Fruit fly (Drosophila melanogaster) whole organism, embryonic: Measurements from ENCODE around the gene FRG1.

Experiments used
- Awh ChIP-seq: fragments of 200-800 bp; sonication (Bioruptor generic); IDR thresholded peaks from 2 replicates; pipeline ENCODE4, ENCODE4 v1.3.6; 2022; ENCODE audit warnings: missing biosample characterization, missing genetic modification characterization
- CG12071 ChIP-seq: fragments of 200-800 bp; sonication (Bioruptor generic); optimal IDR thresholded peaks from 3 replicates; lab custom pipeline; 2018; ENCODE audit warnings: missing biosample characterization, mild to moderate bottlenecking, missing genetic modification characterization
- CG12659 ChIP-seq: fragments of 200-800 bp; sonication (Bioruptor generic); optimal IDR thresholded peaks from 3 replicates; lab custom pipeline; 2017; ENCODE audit warnings: mild to moderate bottlenecking, missing biosample characterization, missing genetic modification reagents, missing genetic modification characterization
- CG13296 ChIP-seq: fragments of 200-800 bp; sonication (Bioruptor generic); optimal IDR thresholded peaks from 3 replicates; lab custom pipeline; 2018; ENCODE audit warnings: missing biosample characterization, mild to moderate bottlenecking, missing genetic modification characterization
- CG13775 ChIP-seq: fragments of 200-800 bp; sonication (Bioruptor generic); optimal IDR thresholded peaks from 3 replicates; lab custom pipeline; 2017; ENCODE audit warnings: missing biosample characterization, mild to moderate bottlenecking, missing genetic modification characterization
- CG17359 ChIP-seq: fragments of 200-800 bp; sonication (Bioruptor generic); optimal IDR thresholded peaks from 3 replicates; lab custom pipeline; 2018; ENCODE audit warnings: missing biosample characterization, mild to moderate bottlenecking, missing genetic modification characterization, moderate library complexity
- CG17612 ChIP-seq: fragments of 200-800 bp; sonication (Bioruptor generic); IDR thresholded peaks from 2 replicates; pipeline ENCODE4 v1.3.6; 2022; ENCODE audit warnings: missing biosample characterization, missing genetic modification characterization
- CG17802 ChIP-seq: fragments of 200-800 bp; sonication (Bioruptor generic); optimal IDR thresholded peaks from 2 replicates; lab custom pipeline; 2018; ENCODE audit warnings: missing biosample characterization, mild to moderate bottlenecking, missing genetic modification characterization, moderate library complexity
- CG1832 ChIP-seq: fragments of 200-800 bp; sonication (Bioruptor generic); optimal IDR thresholded peaks from 2 replicates; lab custom pipeline; 2017; ENCODE audit warnings: missing biosample characterization, mild to moderate bottlenecking, missing genetic modification characterization, inconsistent platforms
- CG2120 ChIP-seq: fragments of 200-800 bp; sonication (Bioruptor generic); optimal IDR thresholded peaks from 3 replicates; lab custom pipeline; 2016; ENCODE audit warnings: missing biosample characterization, missing genetic modification characterization
- CG3065 ChIP-seq: fragments of 200-800 bp; sonication (Bioruptor generic); optimal IDR thresholded peaks from 2 replicates; lab custom pipeline; 2016; ENCODE audit warnings: missing biosample characterization, missing genetic modification characterization
- CG31441 ChIP-seq: fragments of 200-800 bp; sonication (Bioruptor generic); IDR thresholded peaks from 2 replicates; pipeline ENCODE4 v1.3.6; 2022; ENCODE audit warnings: missing biosample characterization, missing genetic modification characterization
- CG34422 ChIP-seq: fragments of 200-800 bp; sonication (Bioruptor generic); IDR thresholded peaks from 3 replicates; pipeline ENCODE4 v1.3.6; 2022; ENCODE audit warnings: missing biosample characterization, missing genetic modification characterization
- CG3995 ChIP-seq: fragments of 200-800 bp; sonication (Bioruptor generic); optimal IDR thresholded peaks from 3 replicates; lab custom pipeline; 2016; ENCODE audit warnings: missing biosample characterization, missing genetic modification characterization
- CG4854 ChIP-seq: fragments of 200-800 bp; sonication (Bioruptor generic); optimal IDR thresholded peaks from 2 replicates; lab custom pipeline; 2016; ENCODE audit warnings: missing biosample characterization, missing genetic modification characterization, inconsistent platforms
- CG6683 ChIP-seq: fragments of 200-800 bp; sonication (Bioruptor generic); optimal IDR thresholded peaks from 2 replicates; lab custom pipeline; 2017; ENCODE audit warnings: missing biosample characterization, mild to moderate bottlenecking, missing genetic modification characterization, missing genetic modification reagents
- CG7556 ChIP-seq: fragments of 200-800 bp; sonication (Bioruptor generic); optimal IDR thresholded peaks from 2 replicates; lab custom pipeline; 2017; ENCODE audit warnings: missing biosample characterization, mild to moderate bottlenecking, missing genetic modification characterization
- CG8388 ChIP-seq: fragments of 200-800 bp; sonication (Bioruptor generic); optimal IDR thresholded peaks from 2 replicates; lab custom pipeline; 2019; ENCODE audit warnings: missing biosample characterization, mild to moderate bottlenecking, missing genetic modification characterization, moderate library complexity
- CG9609 ChIP-seq: fragments of 200-800 bp; sonication (Bioruptor generic); optimal IDR thresholded peaks from 3 replicates; lab custom pipeline; 2016; ENCODE audit warnings: missing biosample characterization, missing genetic modification characterization
- CoRest ChIP-seq: fragments of 200-800 bp; sonication (Bioruptor generic); optimal IDR thresholded peaks from 3 replicates; lab custom pipeline; 2018; ENCODE audit warnings: missing biosample characterization, mild to moderate bottlenecking, missing genetic modification characterization, moderate library complexity
- D ChIP-seq, 2 experiments: fragments of 200-800 bp in 1 of 2; fragments of >200 bp in 1 of 2; sonication (Bioruptor generic) in 1 of 2; optimal IDR thresholded peaks; 2 replicates in 1 of 2; 3 replicates in 1 of 2; lab custom pipeline; 2017; ENCODE audit warnings: mild to moderate bottlenecking in 1 of 2, missing biosample characterization in 1 of 2, missing genetic modification characterization in 1 of 2, missing genetic modification reagents in 1 of 2
- D19A ChIP-seq: fragments of 200-800 bp; optimal IDR thresholded peaks from 3 replicates; lab custom pipeline; 2019; ENCODE audit warnings: missing biosample characterization, mild to moderate bottlenecking, missing genetic modification characterization, moderate library complexity
- Doc2 ChIP-seq: fragments of 200-800 bp; sonication (Bioruptor generic); IDR thresholded peaks from 2 replicates; pipeline ENCODE4 v1.3.6; 2022; ENCODE audit warnings: missing biosample characterization, missing genetic modification characterization
- E2f1 ChIP-seq: fragments of 200-800 bp; sonication (Bioruptor generic); IDR thresholded peaks from 2 replicates; pipeline ENCODE4 v1.3.6; 2022; ENCODE audit warnings: missing biosample characterization, missing genetic modification characterization
- Fer1 ChIP-seq: fragments of 200-800 bp; sonication (Bioruptor generic); optimal IDR thresholded peaks from 2 replicates; lab custom pipeline; 2017; ENCODE audit warnings: missing biosample characterization, mild to moderate bottlenecking, missing genetic modification characterization
- HLH3B ChIP-seq: fragments of 200-800 bp; sonication (Bioruptor generic); IDR thresholded peaks from 2 replicates; pipeline ENCODE4 v1.3.6; 2022; ENCODE audit warnings: missing biosample characterization, missing genetic modification characterization
- Max ChIP-seq: fragments of 200-800 bp; sonication (Bioruptor generic); optimal IDR thresholded peaks from 2 replicates; lab custom pipeline; 2016; ENCODE audit warnings: missing biosample characterization, mild to moderate bottlenecking, missing genetic modification characterization
- Meics ChIP-seq: fragments of 200-800 bp; sonication (Bioruptor generic); optimal IDR thresholded peaks from 2 replicates; lab custom pipeline; 2017; ENCODE audit warnings: missing biosample characterization, mild to moderate bottlenecking, missing genetic modification characterization
- NC2α ChIP-seq: fragments of 200-800 bp; sonication (Bioruptor generic); optimal IDR thresholded peaks from 2 replicates; lab custom pipeline; 2016; ENCODE audit warnings: missing biosample characterization, missing genetic modification characterization
- Neu2 ChIP-seq: fragments of 200-800 bp; sonication (Bioruptor generic); optimal IDR thresholded peaks from 3 replicates; lab custom pipeline; 2016; ENCODE audit warnings: missing biosample characterization, missing genetic modification characterization, borderline replicate concordance
- Rfx ChIP-seq: fragments of 200-800 bp; sonication (Bioruptor generic); IDR thresholded peaks from 2 replicates; pipeline ENCODE4 v1.3.6; 2022; ENCODE audit warnings: missing biosample characterization, missing genetic modification characterization
- Sox100B ChIP-seq: fragments of 200-800 bp; sonication (Bioruptor generic); optimal IDR thresholded peaks from 3 replicates; lab custom pipeline; 2018; ENCODE audit warnings: missing biosample characterization, mild to moderate bottlenecking, missing genetic modification characterization
- abd-A ChIP-seq: fragments of 200-800 bp; sonication (Bioruptor generic); optimal IDR thresholded peaks from 3 replicates; lab custom pipeline; 2019; ENCODE audit warnings: missing biosample characterization, mild to moderate bottlenecking, missing genetic modification characterization, moderate library complexity
- btn ChIP-seq: fragments of 200-800 bp; sonication (Bioruptor generic); optimal IDR thresholded peaks from 2 replicates; lab custom pipeline; 2016; ENCODE audit warnings: missing biosample characterization, missing genetic modification characterization
- cwo ChIP-seq: fragments of 200-800 bp; sonication (Bioruptor generic); optimal IDR thresholded peaks from 3 replicates; lab custom pipeline; 2017; ENCODE audit warnings: missing biosample characterization, missing genetic modification characterization, mild to moderate bottlenecking, moderate library complexity, missing genetic modification reagents
- dan ChIP-seq: fragments of 200-800 bp; sonication (Bioruptor generic); IDR thresholded peaks from 2 replicates; pipeline ENCODE4 v1.3.6; 2022; ENCODE audit warnings: missing biosample characterization, missing genetic modification characterization
- ewg ChIP-seq: fragments of 200-800 bp; sonication (Bioruptor generic); optimal IDR thresholded peaks from 3 replicates; lab custom pipeline; 2017; ENCODE audit warnings: mild to moderate bottlenecking, missing biosample characterization, missing genetic modification reagents, missing genetic modification characterization
- grau ChIP-seq: fragments of 200-800 bp; optimal IDR thresholded peaks from 3 replicates; lab custom pipeline; 2019; ENCODE audit warnings: missing biosample characterization, mild to moderate bottlenecking, missing genetic modification characterization, moderate library complexity
- her ChIP-seq: fragments of 200-800 bp; sonication (Bioruptor generic); optimal IDR thresholded peaks from 2 replicates; lab custom pipeline; 2016; ENCODE audit warnings: missing biosample characterization, missing genetic modification characterization
- jing ChIP-seq: fragments of 200-800 bp; sonication (Bioruptor generic); optimal IDR thresholded peaks from 2 replicates; lab custom pipeline; 2018; ENCODE audit warnings: missing biosample characterization, mild to moderate bottlenecking, missing genetic modification characterization
- mirr ChIP-seq: fragments of 200-800 bp; sonication (Bioruptor generic); optimal IDR thresholded peaks from 3 replicates; lab custom pipeline; 2018; ENCODE audit warnings: missing biosample characterization, mild to moderate bottlenecking, missing genetic modification characterization
- mld ChIP-seq: fragments of 200-800 bp; sonication (Bioruptor generic); IDR thresholded peaks from 3 replicates; pipeline ENCODE4 v1.3.6; 2022; ENCODE audit warnings: missing biosample characterization, missing genetic modification characterization; ENCODE audit not compliant: partially characterized antibody
- odd ChIP-seq: fragments of 200-800 bp; sonication (Bioruptor generic); optimal IDR thresholded peaks from 2 replicates; lab custom pipeline; 2017; ENCODE audit warnings: missing biosample characterization, mild to moderate bottlenecking, missing genetic modification characterization
- pan ChIP-seq, 4 experiments: fragments of >200 bp in 3 of 4; fragments of 200-800 bp in 1 of 4; sonication (Bioruptor generic) in 1 of 4; optimal IDR thresholded peaks in 3 of 4; IDR thresholded peaks in 1 of 4; 2 replicates each; pipeline versions ENCODE4 v1.3.6 to Lab custom; 2017 to 2022; ENCODE audit warnings: missing biosample characterization in 2 of 4, missing genetic modification characterization in 2 of 4, mixed read lengths in 1 of 4
- phol ChIP-seq: fragments of 200-800 bp; sonication (Bioruptor generic); optimal IDR thresholded peaks from 3 replicates; lab custom pipeline; 2018; ENCODE audit warnings: missing biosample characterization, mild to moderate bottlenecking, missing genetic modification characterization, moderate library complexity
- row ChIP-seq: fragments of 200-800 bp; sonication (Bioruptor generic); IDR thresholded peaks from 3 replicates; pipeline ENCODE4 v1.3.6; 2022; ENCODE audit warnings: missing biosample characterization, missing genetic modification characterization
- scrt ChIP-seq: fragments of 200-800 bp; sonication (Bioruptor generic); optimal IDR thresholded peaks from 2 replicates; lab custom pipeline; 2018; ENCODE audit warnings: missing biosample characterization, mild to moderate bottlenecking, missing genetic modification characterization, moderate library complexity
- stc ChIP-seq: fragments of 200-800 bp; sonication (Bioruptor generic); IDR thresholded peaks from 2 replicates; pipeline ENCODE4 v1.3.6; 2022; ENCODE audit warnings: missing biosample characterization, missing genetic modification characterization
- tin ChIP-seq: fragments of 200-800 bp; sonication (Bioruptor generic); optimal IDR thresholded peaks from 3 replicates; lab custom pipeline; 2016; ENCODE audit warnings: missing biosample characterization, missing genetic modification characterization

Gene FRG1

dm6 chr3L:20276615-20277014 is 20.2 kb downstream of the FRG1 start (continued):
- TF ChIP-seq CG7556 (GFP tag; lab: Kevin White, UChicago) = peak; percentile 69
- peak; percentile 39 for TF ChIP-seq CoRest (tag; lab: Kevin White, UChicago)
- TF ChIP-seq CG17359 (tag; lab: Kevin White, UChicago) = no peak
- peak; percentile 50; the same call in 1 of the 2 replicates for TF ChIP-seq stc (GFP tag; lab: Robert Waterston, UW)
- TF ChIP-seq cwo (GFP tag; lab: Kevin White, UChicago) = peak; percentile 63
- TF ChIP-seq Fer1 (GFP tag; lab: Kevin White, UChicago) = no peak
- TF ChIP-seq jing = no peak
- peak; percentile 36 for TF ChIP-seq CG12071 (GFP tag; lab: Kevin White, UChicago)
- peak; percentile 7 for TF ChIP-seq CG13296 (GFP tag; lab: Kevin White, UChicago)
- peak; percentile 60 for TF ChIP-seq CG2120 (GFP tag; lab: Kevin White, UChicago)
- peak; percentile 30 for TF ChIP-seq CG4854 (GFP tag; lab: Kevin White, UChicago)
- TF ChIP-seq mirr (GFP tag; lab: Kevin White, UChicago) = no peak
- peak; percentile 65 for TF ChIP-seq row (GFP tag; lab: Robert Waterston, UW)
- no peak for TF ChIP-seq dan (GFP tag; lab: Robert Waterston, UW)
- peak; percentile 5 for TF ChIP-seq CG17802 (tag; lab: Kevin White, UChicago)
- peak; percentile 74 for TF ChIP-seq Meics (GFP tag; lab: Kevin White, UChicago)
- no peak for TF ChIP-seq D (optimal IDR thresholded peaks at IDR 0.05; lab: Kevin White, UChicago)
- no peak for TF ChIP-seq D (GFP tag; optimal IDR thresholded peaks at IDR 0.05; lab: Kevin White, UChicago)
- TF ChIP-seq Rfx (GFP tag; lab: Robert Waterston, UW) = peak; percentile 52
- no peak for TF ChIP-seq Awh (GFP tag; lab: Robert Waterston, UW)
- TF ChIP-seq CG8388 (GFP tag; lab: Kevin White, UChicago) = peak; percentile 39
- TF ChIP-seq NC2α (GFP tag; lab: Kevin White, UChicago) = no peak
- peak; percentile 48 for TF ChIP-seq CG9609 (GFP tag; lab: Kevin White, UChicago)
- TF ChIP-seq CG12659 (GFP tag; lab: Kevin White, UChicago) = peak; percentile 16
- TF ChIP-seq CG3065 (GFP tag; lab: Kevin White, UChicago) = no peak
- TF ChIP-seq mld (GFP tag; lab: Robert Waterston, UW) = no peak
- TF ChIP-seq CG34422 (GFP tag; lab: Robert Waterston, UW) = peak; percentile 53; the same call in 1 of the 3 replicates
- TF ChIP-seq Neu2 (GFP tag; lab: Kevin White, UChicago) = no peak
- TF ChIP-seq CG6683 (GFP tag; lab: Kevin White, UChicago) = no peak
- TF ChIP-seq CG1832 (GFP tag; lab: Kevin White, UChicago) = no peak
- peak; percentile 36 for TF ChIP-seq Sox100B (GFP tag; lab: Kevin White, UChicago)
- peak; percentile 53 for TF ChIP-seq grau (tag; lab: Kevin White, UChicago)
- peak; percentile 18 for TF ChIP-seq btn (GFP tag; lab: Kevin White, UChicago)
- no peak for TF ChIP-seq pan (optimal IDR thresholded peaks at IDR 0.05; lab: Kevin White, UChicago)
- TF ChIP-seq pan (GFP tag; optimal IDR thresholded peaks at IDR 0.05 in 1 of 2, IDR thresholded peaks at IDR 0.05 in 1 of 2) = peak in 1 of 2 experiments; percentile 65
- peak; percentile 54 for TF ChIP-seq HLH3B (GFP tag; lab: Robert Waterston, UW)
- peak; percentile 36 for TF ChIP-seq D19A
- TF ChIP-seq phol (tag; lab: Kevin White, UChicago) = no peak
- peak; percentile 6 for TF ChIP-seq ewg
- no peak for TF ChIP-seq odd (GFP tag; lab: Kevin White, UChicago)
- peak; percentile 43; the same call in 1 of the 2 replicates for TF ChIP-seq CG31441
- TF ChIP-seq CG3995 (GFP tag; lab: Kevin White, UChicago) = no peak
- no peak for TF ChIP-seq Doc2 (GFP tag; lab: Robert Waterston, UW)
- peak; percentile 2 for TF ChIP-seq Max (GFP tag; lab: Kevin White, UChicago)
- peak; percentile 23 for TF ChIP-seq abd-A (tag; lab: Kevin White, UChicago)
- TF ChIP-seq CG13775 (GFP tag; lab: Kevin White, UChicago) = peak; percentile 13
- no peak for TF ChIP-seq her
- peak; percentile 28 for TF ChIP-seq tin (GFP tag; lab: Kevin White, UChicago)
- no peak for TF ChIP-seq CG17612 (GFP tag; lab: Robert Waterston, UW)
- peak; percentile 16; the same call in 1 of the 2 replicates for TF ChIP-seq E2f1 (GFP tag; lab: Robert Waterston, UW)
- peak; percentile 45 for TF ChIP-seq scrt (GFP tag; lab: Kevin White, UChicago)
